Worm (Caenorhabditis elegans) whole organism, young adult: Measurements from ENCODE around the gene glt-7.

Experiments used
- D2030.7 ChIP-seq: fragments of 200-800 bp; sonication (Bioruptor generic); IDR thresholded peaks from 2 replicates; pipeline ENCODE4 v1.3.6; 2022; ENCODE audit warnings: missing genetic modification reagents, missing genetic modification characterization, missing compliant biosample characterization
- F37B4.10 ChIP-seq: fragments of 200-800 bp; sonication (Bioruptor generic); IDR thresholded peaks from 2 replicates; pipeline ENCODE4 v1.3.6; 2022; ENCODE audit warnings: missing genetic modification characterization, missing compliant biosample characterization
- F39B2.1 ChIP-seq: fragments of 200-800 bp; sonication (Bioruptor generic); IDR thresholded peaks from 2 replicates; pipeline ENCODE4 v1.3.6; 2022; ENCODE audit warnings: missing genetic modification reagents, missing genetic modification characterization, missing compliant biosample characterization
- F52B5.7 ChIP-seq: sonication (generic microtip); optimal IDR thresholded peaks from 2 replicates; lab custom pipeline; 2016; ENCODE audit warnings: mild to moderate bottlenecking, missing genetic modification characterization, missing compliant biosample characterization
- F55B11.4 ChIP-seq: sonication (generic microtip); optimal IDR thresholded peaks from 2 replicates; lab custom pipeline; 2016; ENCODE audit warnings: missing compliant biosample characterization, missing genetic modification characterization, borderline replicate concordance; ENCODE audit not compliant: insufficient read depth
- F57A8.1 ChIP-seq: fragments of 200-800 bp; sonication (Bioruptor generic); optimal IDR thresholded peaks from 2 replicates; lab custom pipeline; 2018; ENCODE audit warnings: mild to moderate bottlenecking, missing genetic modification characterization, moderate library complexity, missing compliant biosample characterization
- T26A5.8 ChIP-seq: sonication (generic microtip); optimal IDR thresholded peaks from 2 replicates; lab custom pipeline; 2016; ENCODE audit warnings: missing genetic modification characterization, missing compliant biosample characterization
- Y56A3A.18 ChIP-seq: fragments of 200-800 bp; sonication (Bioruptor generic); IDR thresholded peaks from 2 replicates; pipeline ENCODE4 v1.3.6; 2022; ENCODE audit warnings: missing genetic modification reagents, missing genetic modification characterization, missing compliant biosample characterization
- ZK185.1 ChIP-seq: sonication (generic microtip); optimal IDR thresholded peaks from 2 replicates; lab custom pipeline; 2016; ENCODE audit warnings: mild to moderate bottlenecking, missing genetic modification characterization, missing compliant biosample characterization; ENCODE audit not compliant: poor library complexity, severe bottlenecking
- aptf-3 ChIP-seq: fragments of 200-800 bp; sonication (Bioruptor generic); IDR thresholded peaks from 2 replicates; pipeline ENCODE4 v1.3.6; 2022; ENCODE audit warnings: missing genetic modification characterization, missing compliant biosample characterization
- attf-3 ChIP-seq: fragments of 200-800 bp; sonication (Bioruptor generic); conservative IDR thresholded peaks from 2 replicates; pipeline ENCODE4 v1.3.6; 2022; ENCODE audit warnings: missing genetic modification reagents, missing genetic modification characterization, missing compliant biosample characterization
- ccch-3 ChIP-seq: fragments of 200-800 bp; sonication (Bioruptor generic); optimal IDR thresholded peaks from 2 replicates; lab custom pipeline; 2018; ENCODE audit warnings: mild to moderate bottlenecking, missing genetic modification characterization, missing compliant biosample characterization
- ceh-40 ChIP-seq: fragments of 200-800 bp; sonication (Bioruptor generic); IDR thresholded peaks from 2 replicates; pipeline ENCODE4 v1.3.6; 2022; ENCODE audit warnings: missing genetic modification characterization, missing compliant biosample characterization
- ceh-58 ChIP-seq: fragments of 200-800 bp; sonication (Bioruptor generic); IDR thresholded peaks from 2 replicates; pipeline ENCODE4 v1.3.6; 2022; ENCODE audit warnings: missing genetic modification characterization, missing compliant biosample characterization
- ceh-79 ChIP-seq: sonication (generic microtip); optimal IDR thresholded peaks from 2 replicates; lab custom pipeline; 2017; ENCODE audit warnings: mild to moderate bottlenecking, missing genetic modification characterization, missing compliant biosample characterization
- dox-1 ChIP-seq: fragments of 200-800 bp; sonication (Bioruptor generic); IDR thresholded peaks from 2 replicates; pipeline ENCODE4 v1.3.6; 2022; ENCODE audit warnings: missing genetic modification reagents, missing genetic modification characterization, missing compliant biosample characterization
- egl-18 ChIP-seq: fragments of 200-800 bp; sonication (Bioruptor generic); IDR thresholded peaks from 2 replicates; pipeline ENCODE4 v1.3.6; 2022; ENCODE audit warnings: missing genetic modification reagents, missing genetic modification characterization, missing compliant biosample characterization
- egrh-3 ChIP-seq: fragments of 200-800 bp; sonication (Bioruptor generic); IDR thresholded peaks from 2 replicates; pipeline ENCODE4 v1.3.6; 2022; ENCODE audit warnings: missing genetic modification reagents, missing genetic modification characterization, missing compliant biosample characterization
- ets-4 ChIP-seq: fragments of 200-800 bp; sonication (Bioruptor generic); optimal IDR thresholded peaks from 2 replicates; lab custom pipeline; 2018; ENCODE audit warnings: mild to moderate bottlenecking, missing genetic modification characterization, missing compliant biosample characterization
- fkh-3 ChIP-seq: sonication (generic microtip); optimal IDR thresholded peaks from 2 replicates; lab custom pipeline; 2016; ENCODE audit warnings: mild to moderate bottlenecking, missing genetic modification characterization, missing compliant biosample characterization
- him-1 ChIP-seq: sonication (generic microtip); optimal IDR thresholded peaks from 2 replicates; lab custom pipeline; 2016; ENCODE audit warnings: missing genotype, missing genetic modification reagents, missing genetic modification characterization, missing compliant biosample characterization
- hlh-12 ChIP-seq: sonication (generic microtip); optimal IDR thresholded peaks from 2 replicates; lab custom pipeline; 2016; ENCODE audit warnings: missing genetic modification characterization, missing compliant biosample characterization
- hsf-1 ChIP-seq: fragments of 200-800 bp; sonication (Bioruptor generic); IDR thresholded peaks from 2 replicates; pipeline ENCODE4 v1.3.6; 2022; ENCODE audit warnings: missing genetic modification reagents, missing genetic modification characterization, missing compliant biosample characterization
- lag-1 ChIP-seq: fragments of 200-800 bp; sonication (Bioruptor generic); IDR thresholded peaks from 2 replicates; pipeline ENCODE4 v1.3.6; 2022; ENCODE audit warnings: missing genetic modification reagents, missing genetic modification characterization, missing compliant biosample characterization
- lin-26 ChIP-seq: fragments of 200-800 bp; sonication (Bioruptor generic); IDR thresholded peaks from 2 replicates; pipeline ENCODE4 v1.3.6; 2022; ENCODE audit warnings: missing genetic modification reagents, missing genetic modification characterization, missing compliant biosample characterization
- lsy-27 ChIP-seq: sonication (generic microtip); optimal IDR thresholded peaks from 2 replicates; lab custom pipeline; 2017; ENCODE audit warnings: missing genetic modification characterization, mild to moderate bottlenecking, missing compliant biosample characterization, antibody characterized with exemption, missing genotype, borderline replicate concordance; ENCODE audit not compliant: insufficient read depth
- madf-10 ChIP-seq: sonication (generic microtip); optimal IDR thresholded peaks from 2 replicates; lab custom pipeline; 2016; ENCODE audit warnings: mild to moderate bottlenecking, missing genetic modification characterization, missing compliant biosample characterization
- mes-4 ChIP-seq: sonication (generic microtip); optimal IDR thresholded peaks from 2 replicates; lab custom pipeline; 2016; ENCODE audit warnings: missing genotype, missing genetic modification characterization, missing compliant biosample characterization
- mxl-1 ChIP-seq: sonication (generic microtip); optimal IDR thresholded peaks from 2 replicates; lab custom pipeline; 2016; ENCODE audit warnings: missing genetic modification characterization, missing compliant biosample characterization
- pbrm-1 ChIP-seq: fragments of 200-800 bp; sonication (Bioruptor generic); IDR thresholded peaks from 2 replicates; pipeline ENCODE4 v1.3.6; 2022; ENCODE audit warnings: missing genetic modification reagents, missing genetic modification characterization, missing compliant biosample characterization
- rpc-1 ChIP-seq, 2 experiments: fragments of 150-350 bp in 1 of 2; sonication (generic microtip) in 1 of 2; optimal IDR thresholded peaks; 2 replicates each; lab custom pipeline; 2014 to 2018; ENCODE audit warnings: missing biosample characterization in 1 of 2, missing genetic modification characterization in 1 of 2, missing genetic modification reagents in 1 of 2, missing genotype in 1 of 2
- sdz-38 ChIP-seq: sonication (generic microtip); optimal IDR thresholded peaks from 2 replicates; lab custom pipeline; 2016; ENCODE audit warnings: missing genotype, missing genetic modification characterization, missing compliant biosample characterization
- snpc-1.1 ChIP-seq: sonication (generic microtip); optimal IDR thresholded peaks from 2 replicates; lab custom pipeline; 2017; ENCODE audit warnings: missing genetic modification characterization, mild to moderate bottlenecking, missing compliant biosample characterization, antibody characterized with exemption, moderate library complexity, missing genotype, missing genetic modification reagents; ENCODE audit not compliant: insufficient read depth
- unc-62 ChIP-seq: fragments of 150-350 bp; optimal IDR thresholded peaks from 2 replicates; lab custom pipeline; 2014; ENCODE audit warnings: missing biosample characterization, missing genetic modification reagents, missing genetic modification characterization
- zfh-2 ChIP-seq: fragments of 200-800 bp; sonication (Bioruptor generic); conservative IDR thresholded peaks from 2 replicates; pipeline ENCODE4 v1.3.6; 2022; ENCODE audit warnings: missing genetic modification reagents, missing genetic modification characterization, missing compliant biosample characterization
- ztf-25 ChIP-seq: fragments of 200-800 bp; sonication (Bioruptor generic); IDR thresholded peaks from 2 replicates; pipeline ENCODE4 v1.3.6; 2022; ENCODE audit warnings: missing genetic modification reagents, missing genetic modification characterization, missing compliant biosample characterization

glt-7 gene

DNA sequence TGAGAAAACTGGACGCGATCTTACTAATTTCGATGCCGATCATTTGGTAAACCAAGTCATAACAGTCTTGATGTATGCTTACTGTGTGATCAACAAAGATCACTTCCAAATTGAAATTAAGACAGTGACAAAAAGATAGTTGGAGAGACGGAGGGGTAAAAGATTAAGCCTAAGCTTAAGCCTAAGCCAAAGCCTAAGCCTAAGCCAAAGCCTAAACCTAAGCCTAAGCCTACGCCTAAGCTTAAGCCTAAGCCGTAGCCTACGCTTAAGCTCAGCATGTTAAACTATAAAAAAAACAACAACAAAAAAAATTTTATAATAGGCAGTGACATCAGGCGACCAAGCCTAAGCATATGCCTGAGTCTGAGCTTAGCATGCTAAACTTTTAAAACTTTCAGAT lies 34.8 kb upstream of the glt-7 start:
- TF ChIP-seq rpc-1 (optimal IDR thresholded peaks at IDR 0.05; lab: Kevin White, UChicago): no peak
- no peak for TF ChIP-seq rpc-1 (tag; optimal IDR thresholded peaks at IDR 0.05; lab: Kevin White, UChicago)
- TF ChIP-seq F57A8.1 (GFP tag; lab: Kevin White, UChicago): no peak
- TF ChIP-seq sdz-38 (tag; lab: Kevin White, UChicago): no peak
- no peak for TF ChIP-seq madf-10 (tag; lab: Kevin White, UChicago)
- TF ChIP-seq F37B4.10 (GFP tag; lab: Robert Waterston, UW): no peak
- no peak for TF ChIP-seq unc-62 (GFP tag; lab: Kevin White, UChicago)
- TF ChIP-seq lsy-27 (tag; lab: Kevin White, UChicago): no peak
- no peak for TF ChIP-seq F52B5.7
- no peak for TF ChIP-seq attf-3 (GFP tag; lab: Robert Waterston, UW)
- no peak for TF ChIP-seq hlh-12
- no peak for TF ChIP-seq fkh-3 (tag; lab: Kevin White, UChicago)
- no peak for TF ChIP-seq mes-4 (tag; lab: Kevin White, UChicago)
- TF ChIP-seq pbrm-1 (GFP tag; lab: Robert Waterston, UW): no peak
- TF ChIP-seq ceh-79 (tag; lab: Kevin White, UChicago): no peak
- TF ChIP-seq D2030.7 (GFP tag; lab: Robert Waterston, UW): no peak
- no peak for TF ChIP-seq T26A5.8 (tag; lab: Kevin White, UChicago)
- TF ChIP-seq him-1 (tag; lab: Kevin White, UChicago): no peak
- TF ChIP-seq Y56A3A.18 (GFP tag; lab: Robert Waterston, UW): no peak
- TF ChIP-seq lag-1: no peak
- no peak for TF ChIP-seq snpc-1.1

DNA sequence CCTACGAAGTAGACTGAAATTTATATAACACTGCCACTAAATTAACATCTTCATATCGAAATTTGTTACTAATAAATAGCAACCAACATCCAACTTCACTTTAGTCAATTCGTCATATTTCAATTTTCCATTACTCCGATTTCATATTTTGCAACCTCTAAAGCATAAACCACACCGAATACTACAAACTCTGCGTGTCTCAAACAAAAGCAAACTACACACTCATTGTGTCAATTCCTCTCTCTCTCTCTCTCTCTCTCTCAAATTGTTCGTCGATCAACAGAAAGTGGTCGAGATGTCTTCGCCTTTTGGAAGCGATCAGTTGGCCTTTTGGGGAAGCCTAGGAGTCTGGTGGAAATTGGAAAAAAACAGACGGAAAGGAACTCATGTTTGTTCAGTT lies 27.4 kb upstream of the glt-7 start:
- TF ChIP-seq lin-26 (GFP tag; lab: Robert Waterston, UW) (no peak), sdz-38 (tag; lab: Kevin White, UChicago) (no peak), F39B2.1 (GFP tag; lab: Robert Waterston, UW) (no peak), ZK185.1 (tag; lab: Kevin White, UChicago) (no peak), ceh-40 (no peak), F55B11.4 (tag; lab: Kevin White, UChicago) (no peak), egl-18 (GFP tag; lab: Robert Waterston, UW) (no peak), ets-4 (GFP tag; lab: Kevin White, UChicago) (no peak), hsf-1 (no peak), ztf-25 (GFP tag; lab: Robert Waterston, UW) (no peak), ccch-3 (GFP tag; lab: Kevin White, UChicago) (no peak), mxl-1 (no peak), aptf-3 (GFP tag; lab: Robert Waterston, UW) (no peak)

DNA sequence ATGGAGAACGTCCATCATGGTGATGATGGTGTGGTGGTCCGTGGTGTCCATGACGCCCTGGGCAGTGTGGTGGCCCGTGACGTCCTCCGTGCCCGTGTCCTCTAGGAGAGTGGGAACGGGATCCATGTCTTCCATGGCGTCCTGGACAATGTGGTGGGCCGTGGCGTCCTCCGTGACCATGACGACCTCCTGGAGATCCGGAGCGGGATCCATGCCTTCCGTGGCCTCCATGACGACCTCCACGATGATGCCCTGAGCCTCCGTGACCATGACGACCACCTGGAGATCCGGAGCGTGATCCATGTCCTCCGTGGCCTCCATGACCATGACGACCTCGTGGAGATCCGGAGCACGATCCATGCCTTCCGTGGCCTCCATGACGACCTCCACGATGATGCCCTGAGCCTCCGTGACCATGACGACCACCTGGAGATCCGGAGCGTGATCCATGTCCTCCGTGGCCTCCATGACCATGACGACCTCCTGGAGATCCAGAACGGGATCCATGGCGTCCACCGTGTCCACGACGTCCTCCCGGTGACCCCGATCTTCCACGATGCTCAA lies 26.6 kb upstream of the glt-7 start:
- TF ChIP-seq egrh-3 (GFP tag; lab: Robert Waterston, UW): peak; percentile 65; the same call in 1 of the 2 replicates
- 0 out of 2 replicates have a peak, but pooled peaks have one; percentile 55 for TF ChIP-seq ceh-58 (GFP tag; lab: Robert Waterston, UW)
- 0 out of 2 replicates have a peak, but pooled peaks have one; percentile 14 for TF ChIP-seq dox-1
- TF ChIP-seq zfh-2 (GFP tag; lab: Robert Waterston, UW): peak; percentile 54; the same call in 1 of the 2 replicates
